Worm (Caenorhabditis elegans): ENCODE results near the gene Y34B4A.10.

Y34B4A.10 gene

DNA sequence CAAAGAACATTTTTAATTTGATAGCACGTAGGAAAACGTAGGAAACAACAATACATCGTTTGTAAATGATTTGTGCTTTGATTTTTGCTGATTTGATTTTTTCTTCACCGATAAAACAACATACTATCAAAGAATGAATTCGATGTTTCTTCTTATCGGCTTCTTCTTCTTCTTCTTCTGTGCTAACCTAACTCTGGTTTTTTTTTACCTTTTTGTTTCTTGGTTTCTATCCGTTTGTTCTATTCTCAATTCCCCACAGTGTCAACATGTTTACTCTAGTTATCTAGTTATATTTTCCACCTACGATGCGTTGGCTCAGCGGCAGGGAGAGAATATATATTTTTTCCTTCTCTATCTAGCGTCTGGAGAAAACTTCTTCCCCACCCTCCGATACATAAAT lies 41.9 kb upstream of the Y34B4A.10 start:
- no peak for TF ChIP-seq daf-19 (GFP tag; conservative IDR thresholded peaks at IDR 0.05)
- no peak for TF ChIP-seq ama-1 (optimal IDR thresholded peaks at IDR 0.05)
- no peak for TF ChIP-seq ceh-32 (tag; optimal IDR thresholded peaks at IDR 0.05; ENCODE audit: poor library complexity)
- peak; percentile 11 for TF ChIP-seq nhr-77 (tag; optimal IDR thresholded peaks at IDR 0.05)
- no peak for TF ChIP-seq T26A8.4 (GFP tag; IDR thresholded peaks at IDR 0.05)
- TF ChIP-seq mes-2 (tag; optimal IDR thresholded peaks at IDR 0.05; ENCODE audit: poor library complexity, severe bottlenecking), result no peak
- no peak for TF ChIP-seq saeg-2 (GFP tag; IDR thresholded peaks at IDR 0.05)
- peak; percentile 27 for TF ChIP-seq pqm-1 (tag; optimal IDR thresholded peaks at IDR 0.05)
- TF ChIP-seq F49E8.2 (tag; optimal IDR thresholded peaks at IDR 0.05; ENCODE audit: borderline replicate concordance), result no peak
- peak; percentile 13; the same call in 1 of the 2 replicates for TF ChIP-seq dmd-6 (GFP tag; IDR thresholded peaks at IDR 0.05)
- no peak for TF ChIP-seq nhr-102 (tag; optimal IDR thresholded peaks at IDR 0.05)
- no peak for TF ChIP-seq nhr-111 (GFP tag; optimal IDR thresholded peaks at IDR 0.05)
- TF ChIP-seq mdt-29 (GFP tag; IDR thresholded peaks at IDR 0.05), result no peak
- TF ChIP-seq ceh-28 (tag; optimal IDR thresholded peaks at IDR 0.05), result no peak
- no peak for TF ChIP-seq spr-1 (tag; optimal IDR thresholded peaks at IDR 0.05)
- no peak for TF ChIP-seq pha-4 (GFP tag; IDR thresholded peaks at IDR 0.05)
- TF ChIP-seq pha-4 (tag; optimal IDR thresholded peaks at IDR 0.05), result no peak
- no peak for TF ChIP-seq ceh-62 (tag; optimal IDR thresholded peaks at IDR 0.05)
- no peak for TF ChIP-seq mep-1 (tag; optimal IDR thresholded peaks at IDR 0.05)
- TF ChIP-seq sdz-12 (GFP tag; optimal IDR thresholded peaks at IDR 0.05), result no peak
- no peak for TF ChIP-seq zfp-3 (GFP tag; conservative IDR thresholded peaks at IDR 0.05)
- TF ChIP-seq F10B5.3 (tag; optimal IDR thresholded peaks at IDR 0.05), result no peak
- no peak for TF ChIP-seq ceh-82 (tag; optimal IDR thresholded peaks at IDR 0.05)
- no peak for TF ChIP-seq unc-130 (GFP tag; optimal IDR thresholded peaks at IDR 0.05)
- no peak for TF ChIP-seq gei-8 (GFP tag; optimal IDR thresholded peaks at IDR 0.05)
- no peak for TF ChIP-seq F37D6.2 (tag; optimal IDR thresholded peaks at IDR 0.05)
- TF ChIP-seq nhr-76 (tag; optimal IDR thresholded peaks at IDR 0.05), result no peak
- no peak for TF ChIP-seq fos-1 (tag; optimal IDR thresholded peaks at IDR 0.05)
- no peak for TF ChIP-seq rbr-2 (tag; optimal IDR thresholded peaks at IDR 0.05)
- no peak for TF ChIP-seq skn-1 (tag; optimal IDR thresholded peaks at IDR 0.05)
- no peak for TF ChIP-seq cey-2 (tag; optimal IDR thresholded peaks at IDR 0.05; ENCODE audit: borderline replicate concordance, insufficient read depth)
- TF ChIP-seq jun-1 (tag; optimal IDR thresholded peaks at IDR 0.05), result no peak
- no peak for TF ChIP-seq zag-1 (tag; optimal IDR thresholded peaks at IDR 0.05)
- TF ChIP-seq lin-15B (tag; optimal IDR thresholded peaks at IDR 0.05), result no peak
- TF ChIP-seq aha-1 (tag), result peak; percentile 74
- no peak for TF ChIP-seq spr-3 (GFP tag; optimal IDR thresholded peaks at IDR 0.05)
- TF ChIP-seq aly-2 (tag; optimal IDR thresholded peaks at IDR 0.05), result no peak
- TF ChIP-seq hlh-30 (tag; optimal IDR thresholded peaks at IDR 0.05; ENCODE audit: insufficient read depth), result no peak
- no peak for TF ChIP-seq mxl-2 (GFP tag; conservative IDR thresholded peaks at IDR 0.05)
- peak in 1 of 2 experiments; percentile 40 for TF ChIP-seq daf-16 (GFP tag; optimal IDR thresholded peaks at IDR 0.05)
- peak; percentile 78 for TF ChIP-seq daf-16 (tag; optimal IDR thresholded peaks at IDR 0.05)
- no peak for TF ChIP-seq attf-4 (tag; optimal IDR thresholded peaks at IDR 0.05)
- no peak for TF ChIP-seq hlh-11 (tag; optimal IDR thresholded peaks at IDR 0.05)
- no peak for TF ChIP-seq lin-13 (GFP tag; optimal IDR thresholded peaks at IDR 0.05)
- TF ChIP-seq R02D3.7 (tag; optimal IDR thresholded peaks at IDR 0.05), result no peak
- TF ChIP-seq duxl-1 (tag; optimal IDR thresholded peaks at IDR 0.05; ENCODE audit: poor library complexity), result no peak
- TF ChIP-seq nhr-28 (tag; optimal IDR thresholded peaks at IDR 0.05), result peak; percentile 47
- TF ChIP-seq lir-3 (tag; optimal IDR thresholded peaks at IDR 0.05), result no peak
- TF ChIP-seq ztf-7 (tag; optimal IDR thresholded peaks at IDR 0.05), result no peak
- TF ChIP-seq hmg-1.1 (GFP tag; IDR thresholded peaks at IDR 0.05), result no peak
- no peak for TF ChIP-seq dve-1 (tag; optimal IDR thresholded peaks at IDR 0.05; ENCODE audit: insufficient read depth)
- no peak for TF ChIP-seq nhr-10 (tag; optimal IDR thresholded peaks at IDR 0.05)
- no peak for TF ChIP-seq tag-97 (GFP tag; IDR thresholded peaks at IDR 0.05)

Data from whole organism, L4 larva.